Worm (Caenorhabditis elegans) whole organism, L4 larva: ENCODE results near the gene F16G10.3.

Source experiments
- F44E2.7 ChIP-seq: fragments of 200-800 bp; sonication (Bioruptor generic); IDR thresholded peaks from 2 replicates; pipeline ENCODE4 v2.1.2; 2022; ENCODE audit warnings: missing genetic modification characterization, missing compliant biosample characterization
- dve-1 ChIP-seq: sonication (generic microtip); optimal IDR thresholded peaks from 2 replicates; lab custom pipeline; 2017; ENCODE audit warnings: antibody characterized with exemption, mild to moderate bottlenecking, missing genetic modification characterization, missing compliant biosample characterization; ENCODE audit not compliant: insufficient read depth
- fkh-10 ChIP-seq: fragments of 150-350 bp; optimal IDR thresholded peaks from 2 replicates; lab custom pipeline; 2014; ENCODE audit warnings: missing biosample characterization, missing genetic modification reagents, missing genetic modification characterization
- hlh-30 ChIP-seq: sonication (generic microtip); optimal IDR thresholded peaks from 2 replicates; lab custom pipeline; 2017; ENCODE audit warnings: antibody characterized with exemption, mild to moderate bottlenecking, missing genetic modification characterization, missing compliant biosample characterization; ENCODE audit not compliant: insufficient read depth
- lin-13 ChIP-seq: fragments of 150-350 bp; optimal IDR thresholded peaks from 2 replicates; lab custom pipeline; 2014; ENCODE audit warnings: missing biosample characterization, missing genetic modification reagents, missing genetic modification characterization
- lin-39 ChIP-seq: fragments of 150-350 bp; optimal IDR thresholded peaks from 2 replicates; lab custom pipeline; 2014; ENCODE audit warnings: missing biosample characterization, missing genetic modification reagents, missing genetic modification characterization
- madf-5 ChIP-seq, 2 experiments: fragments of 200-800 bp; sonication (Bioruptor generic); IDR thresholded peaks; 2 replicates each; pipeline ENCODE4 v1.3.6; 2022; ENCODE audit warnings: missing compliant biosample characterization in 2 of 2, missing genetic modification characterization in 2 of 2
- nhr-10 ChIP-seq: fragments of 150-350 bp; optimal IDR thresholded peaks from 2 replicates; lab custom pipeline; 2014; ENCODE audit warnings: missing biosample characterization, missing genetic modification characterization
- pha-4 ChIP-seq, 2 experiments: fragments of 150-350 bp in 1 of 2; fragments of 200-800 bp in 1 of 2; sonication (Bioruptor generic) in 1 of 2; IDR thresholded peaks in 1 of 2; optimal IDR thresholded peaks in 1 of 2; 2 replicates each; pipeline versions ENCODE4 v1.3.6 to Lab custom; 2014 to 2022; ENCODE audit warnings: missing genetic modification characterization in 2 of 2, missing genetic modification reagents in 2 of 2, missing biosample characterization in 1 of 2, missing compliant biosample characterization in 1 of 2
- skn-1 ChIP-seq: fragments of 150-350 bp; optimal IDR thresholded peaks from 2 replicates; lab custom pipeline; 2014; ENCODE audit warnings: missing biosample characterization, missing genetic modification characterization
- unc-130 ChIP-seq: sonication (generic microtip); optimal IDR thresholded peaks from 2 replicates; lab custom pipeline; 2016; ENCODE audit warnings: missing genetic modification reagents, missing genetic modification characterization, missing compliant biosample characterization
- unc-62 ChIP-seq, 3 experiments: fragments of 150-350 bp in 1 of 3; sonication (generic microtip); optimal IDR thresholded peaks in 2 of 3; peaks in 1 of 3; 1 replicate in 1 of 3; 2 replicates in 2 of 3; lab custom pipeline; 2014 to 2017; ENCODE audit warnings: missing biosample characterization in 3 of 3, missing genetic modification characterization in 3 of 3, missing genetic modification reagents in 3 of 3, missing genotype in 1 of 3
- zag-1 ChIP-seq: fragments of 150-350 bp; optimal IDR thresholded peaks from 2 replicates; lab custom pipeline; 2014; ENCODE audit warnings: missing biosample characterization, missing genetic modification characterization
- zip-2 ChIP-seq: fragments of 150-350 bp; optimal IDR thresholded peaks from 2 replicates; lab custom pipeline; 2014; ENCODE audit warnings: missing biosample characterization, missing genetic modification characterization

DNA sequence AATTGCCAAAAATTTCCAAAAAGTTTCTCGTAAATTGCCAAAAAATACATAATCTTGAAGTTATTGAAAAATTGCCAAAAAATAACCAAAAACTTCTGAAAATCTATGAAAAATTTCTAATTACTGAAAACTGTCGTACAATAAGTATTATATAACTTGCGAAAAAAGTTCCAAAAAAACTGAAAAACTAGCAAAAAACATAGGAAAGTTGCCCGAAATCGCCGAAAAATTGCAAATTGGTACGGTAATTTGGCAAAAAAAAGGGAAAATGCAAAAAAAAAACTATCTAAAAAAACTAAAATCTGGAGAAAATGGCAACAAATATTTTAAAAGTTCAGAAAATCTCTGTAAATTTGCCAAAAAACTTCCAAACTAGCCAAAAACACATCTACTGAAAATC, 30.7 kb upstream of the F16G10.3 start, which contains the start of gene enri-1:
- no peak for TF ChIP-seq nhr-10 (tag; lab: Kevin White, UChicago)
- TF ChIP-seq unc-130 (GFP tag; lab: Kevin White, UChicago) = no peak
- no peak for TF ChIP-seq F44E2.7 (GFP tag; lab: Robert Waterston, UW)
- TF ChIP-seq fkh-10 (GFP tag; lab: Kevin White, UChicago) = no peak
- no peak for TF ChIP-seq unc-62 (GFP tag; optimal IDR thresholded peaks at IDR 0.05 in 1 of 2; lab: Kevin White, UChicago)
- no peak for TF ChIP-seq unc-62 (tag; optimal IDR thresholded peaks at IDR 0.05; lab: Kevin White, UChicago)
- no peak for TF ChIP-seq zip-2 (tag; lab: Kevin White, UChicago)
- no peak for TF ChIP-seq madf-5 (GFP tag; IDR thresholded peaks at IDR 0.05; lab: Robert Waterston, UW)
- no peak for TF ChIP-seq lin-39 (tag; lab: Kevin White, UChicago)
- TF ChIP-seq hlh-30 (tag; lab: Kevin White, UChicago) = no peak
- TF ChIP-seq lin-13 = no peak
- no peak for TF ChIP-seq pha-4 (GFP tag; IDR thresholded peaks at IDR 0.05; lab: Robert Waterston, UW)
- TF ChIP-seq pha-4 (tag; optimal IDR thresholded peaks at IDR 0.05; lab: Kevin White, UChicago) = no peak
- no peak for TF ChIP-seq zag-1
- TF ChIP-seq skn-1 (tag; lab: Kevin White, UChicago) = no peak
- TF ChIP-seq dve-1 (tag; lab: Kevin White, UChicago) = no peak
